Worm (Caenorhabditis elegans) whole organism, L1 larva: ENCODE results near the gene C16C8.22.

Source experiments
- C34B4.2 ChIP-seq: sonication (generic microtip); optimal IDR thresholded peaks from 2 replicates; lab custom pipeline; 2017; ENCODE audit warnings: mild to moderate bottlenecking, missing genetic modification characterization, missing compliant biosample characterization
- ama-1 ChIP-seq: fragments of 150-350 bp; optimal IDR thresholded peaks from 2 replicates; lab custom pipeline; 2014
- blmp-1 ChIP-seq: fragments of 150-350 bp; optimal IDR thresholded peaks from 2 replicates; lab custom pipeline; 2014; ENCODE audit warnings: missing biosample characterization, missing genetic modification characterization
- dpl-1 ChIP-seq, 3 experiments: fragments of 150-350 bp in 2 of 3; sonication (generic microtip) in 1 of 3; optimal IDR thresholded peaks; 2 replicates each; lab custom pipeline; 2014 to 2017; ENCODE audit warnings: missing biosample characterization in 3 of 3, missing genetic modification characterization in 3 of 3, missing genetic modification reagents in 3 of 3
- fkh-8 ChIP-seq: sonication (generic microtip); optimal IDR thresholded peaks from 2 replicates; lab custom pipeline; 2016; ENCODE audit warnings: mild to moderate bottlenecking, missing genetic modification characterization, missing compliant biosample characterization
- isw-1 ChIP-seq: fragments of 200-800 bp; sonication (Bioruptor generic); IDR thresholded peaks from 2 replicates; pipeline ENCODE4 v1.3.6; 2022; ENCODE audit warnings: missing genetic modification characterization, missing compliant biosample characterization
- jun-1 ChIP-seq: fragments of 150-350 bp; optimal IDR thresholded peaks from 2 replicates; lab custom pipeline; 2014; ENCODE audit warnings: missing biosample characterization, missing genetic modification reagents, missing genetic modification characterization
- lin-35 ChIP-seq, 2 experiments: fragments of 150-350 bp; optimal IDR thresholded peaks; 2 replicates each; lab custom pipeline; 2014; ENCODE audit warnings: missing biosample characterization in 2 of 2, missing genetic modification characterization in 2 of 2, missing genetic modification reagents in 2 of 2
- nhr-85 ChIP-seq: sonication (generic microtip); peaks from one replicate; lab custom pipeline; 2016; ENCODE audit warnings: missing genetic modification characterization, inconsistent platforms, missing compliant biosample characterization
- pax-3 ChIP-seq: fragments of 200-800 bp; sonication (Bioruptor generic); optimal IDR thresholded peaks from 2 replicates; lab custom pipeline; 2018; ENCODE audit warnings: mild to moderate bottlenecking, missing genetic modification characterization, moderate library complexity, missing compliant biosample characterization
- rnt-1 ChIP-seq: sonication (generic microtip); optimal IDR thresholded peaks from 2 replicates; lab custom pipeline; 2016; ENCODE audit warnings: mild to moderate bottlenecking, missing genetic modification characterization, moderate library complexity, missing compliant biosample characterization
- sptf-1 ChIP-seq: fragments of 150-350 bp; optimal IDR thresholded peaks from 2 replicates; lab custom pipeline; 2014; ENCODE audit warnings: missing biosample characterization, missing genetic modification characterization
- unc-62 ChIP-seq: fragments of 150-350 bp; optimal IDR thresholded peaks from 2 replicates; lab custom pipeline; 2014; ENCODE audit warnings: missing biosample characterization, missing genetic modification reagents, missing genetic modification characterization
- unc-98 ChIP-seq: fragments of 200-800 bp; sonication (Bioruptor generic); IDR thresholded peaks from 2 replicates; pipeline ENCODE4 v1.3.6; 2022; ENCODE audit warnings: missing genetic modification characterization, missing compliant biosample characterization

ce11 chrII:3459199-3459598 lies 16.1 kb upstream of the C16C8.22 start:
- no peak for TF ChIP-seq sptf-1
- no peak for TF ChIP-seq unc-62 (GFP tag; lab: Kevin White, UChicago)
- TF ChIP-seq fkh-8 (tag; lab: Kevin White, UChicago), result no peak
- TF ChIP-seq blmp-1 (tag; lab: Kevin White, UChicago), result no peak
- TF ChIP-seq dpl-1 (GFP tag; optimal IDR thresholded peaks at IDR 0.05; lab: Kevin White, UChicago), result no peak
- TF ChIP-seq jun-1 (tag; lab: Kevin White, UChicago), result no peak
- no peak for TF ChIP-seq nhr-85 (tag; lab: Kevin White, UChicago)
- no peak for TF ChIP-seq pax-3 (tag; lab: Kevin White, UChicago)
- TF ChIP-seq isw-1, result no peak
- TF ChIP-seq C34B4.2 (tag; lab: Kevin White, UChicago), result no peak
- no peak for TF ChIP-seq rnt-1 (tag; lab: Kevin White, UChicago)
- TF ChIP-seq unc-98 (GFP tag; lab: Robert Waterston, UW), result no peak
- TF ChIP-seq ama-1 (lab: Kevin White, UChicago), result no peak
- no peak for TF ChIP-seq lin-35 (GFP tag; optimal IDR thresholded peaks at IDR 0.05; lab: Kevin White, UChicago)
